Fruit fly (Drosophila melanogaster) whole organism: ENCODE data around the gene Bet5.

ENCODE experiments used
- CG8478 ChIP-seq: fragments of >200 bp; optimal IDR thresholded peaks from 2 replicates; lab custom pipeline; 2018; ENCODE audit warnings: inconsistent platforms
- Dll ChIP-seq: fragments of >200 bp; optimal IDR thresholded peaks from 2 replicates; lab custom pipeline; 2017
- EcR ChIP-seq, 2 experiments: fragments of >200 bp; optimal IDR thresholded peaks; 2 replicates each; lab custom pipeline; 2017; ENCODE audit warnings: missing biosample characterization in 2 of 2, missing genetic modification characterization in 2 of 2, missing genetic modification reagents in 2 of 2
- pan ChIP-seq: fragments of >200 bp; optimal IDR thresholded peaks from 2 replicates; lab custom pipeline; 2017
- psq ChIP-seq: fragments of >200 bp; optimal IDR thresholded peaks from 2 replicates; lab custom pipeline; 2017
- usp ChIP-seq: fragments of >200 bp; optimal IDR thresholded peaks from 2 replicates; lab custom pipeline; 2017; ENCODE audit warnings: missing biosample characterization, missing genetic modification characterization, mixed read lengths

Gene Bet5

DNA sequence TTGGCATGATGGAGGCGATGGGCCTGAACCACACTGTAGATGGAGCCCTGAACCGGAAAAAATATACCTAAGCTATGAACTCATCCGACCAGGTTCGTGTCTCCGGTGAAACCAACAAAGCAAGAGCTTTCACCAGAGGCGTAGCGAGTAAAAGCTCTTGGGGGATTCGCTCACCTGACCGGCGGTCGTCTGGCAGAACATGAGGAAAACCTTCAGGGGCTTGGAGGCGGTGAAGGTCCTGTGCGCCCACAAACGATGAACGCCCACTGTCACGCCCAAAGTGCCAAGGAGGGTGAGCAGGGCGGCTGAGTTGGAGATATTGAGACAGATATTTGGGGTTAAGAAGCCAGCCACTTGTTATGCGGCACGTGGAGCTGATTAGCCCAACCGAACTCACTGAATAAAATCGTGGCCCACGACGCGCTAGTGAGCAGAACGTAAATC is 15.6 kb downstream of the Bet5 start:
- TF ChIP-seq psq (lab: Kevin White, UChicago) (no peak), CG8478 (lab: Kevin White, UChicago) (no peak), EcR (GFP tag; optimal IDR thresholded peaks at IDR 0.05; lab: Kevin White, UChicago) (no peak), pan (lab: Kevin White, UChicago) (no peak), Dll (lab: Kevin White, UChicago) (no peak), usp (GFP tag; lab: Kevin White, UChicago) (no peak)

DNA sequence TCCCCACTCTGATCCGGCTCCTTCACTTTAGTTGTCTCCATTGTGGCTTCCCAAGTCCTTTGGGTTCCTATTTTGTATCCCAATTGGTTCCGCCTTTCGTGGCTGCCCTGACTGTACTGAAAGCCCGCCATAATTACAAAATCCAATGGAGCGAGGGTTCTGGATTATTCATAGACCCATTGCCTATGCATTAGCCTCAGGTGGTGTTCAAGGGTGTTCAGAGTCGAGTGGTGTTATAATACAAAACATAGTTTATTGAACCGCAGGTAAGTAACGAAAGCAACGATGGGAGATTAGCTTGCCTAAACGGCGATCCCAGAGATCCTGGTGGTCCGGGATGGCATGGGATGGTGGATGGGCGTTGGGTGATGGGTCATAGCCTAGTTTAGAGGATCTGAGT is 16.1 kb downstream of the Bet5 start, which contains the start of gene CG15531:
TSS of gene CG15531 (minus strand) at position 101 of the 400 bp plus-strand sequence.
- TF ChIP-seq psq (lab: Kevin White, UChicago): no peak
- TF ChIP-seq CG8478 (lab: Kevin White, UChicago): no peak
- no peak for TF ChIP-seq Dll (lab: Kevin White, UChicago)
- no peak for TF ChIP-seq EcR (GFP tag; optimal IDR thresholded peaks at IDR 0.05; lab: Kevin White, UChicago)
- TF ChIP-seq usp (GFP tag; lab: Kevin White, UChicago): no peak
- no peak for TF ChIP-seq pan (lab: Kevin White, UChicago)

DNA sequence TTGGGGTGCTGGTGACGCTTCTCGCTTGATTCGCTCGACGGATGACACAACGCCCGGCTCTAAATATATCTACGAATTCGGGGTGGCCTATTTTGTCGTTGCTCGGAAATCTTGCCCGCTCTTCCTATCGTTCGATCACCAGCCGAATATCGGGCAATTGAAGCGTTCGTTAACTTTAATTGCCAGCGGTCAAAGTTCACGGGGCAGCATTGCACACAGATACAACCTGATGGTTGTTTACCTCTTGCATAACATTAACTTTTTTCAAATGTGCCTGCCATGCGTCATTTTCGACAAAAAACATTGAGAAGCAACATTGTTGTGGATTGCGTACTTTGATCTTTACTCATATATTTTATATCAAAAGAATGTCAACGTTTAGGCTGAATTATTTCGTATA is 17.8 kb downstream of the Bet5 start:
- TF ChIP-seq pan (lab: Kevin White, UChicago): no peak
- no peak for TF ChIP-seq Dll (lab: Kevin White, UChicago)
- TF ChIP-seq usp (GFP tag; lab: Kevin White, UChicago): no peak
- no peak for TF ChIP-seq EcR (GFP tag; optimal IDR thresholded peaks at IDR 0.05; lab: Kevin White, UChicago)
- no peak for TF ChIP-seq psq (lab: Kevin White, UChicago)
- TF ChIP-seq CG8478 (lab: Kevin White, UChicago): no peak

DNA sequence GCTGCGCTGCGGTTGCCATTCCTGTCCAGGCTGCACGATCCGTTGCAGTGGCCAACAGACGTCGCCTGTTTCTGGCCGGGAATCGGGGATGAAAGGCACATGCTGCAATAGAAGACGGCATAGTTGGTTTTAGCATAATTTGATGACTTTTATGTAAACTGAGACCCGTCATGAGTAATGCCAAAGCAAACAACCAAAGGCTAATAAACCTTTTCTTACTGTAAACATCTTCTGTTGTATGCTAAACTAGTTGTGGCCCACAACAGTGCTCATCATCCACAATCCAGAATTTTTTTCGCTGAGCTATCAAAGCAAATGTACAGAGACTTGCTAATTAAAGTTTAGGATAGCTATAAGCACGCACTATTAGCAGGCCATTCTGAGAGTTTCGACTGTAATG is 18.8 kb downstream of the Bet5 start:
- no peak for TF ChIP-seq EcR (GFP tag; optimal IDR thresholded peaks at IDR 0.05; lab: Kevin White, UChicago)
- TF ChIP-seq Dll (lab: Kevin White, UChicago): no peak
- no peak for TF ChIP-seq usp (GFP tag; lab: Kevin White, UChicago)
- TF ChIP-seq CG8478 (lab: Kevin White, UChicago): no peak
- TF ChIP-seq pan (lab: Kevin White, UChicago): no peak
- TF ChIP-seq psq (lab: Kevin White, UChicago): no peak

DNA sequence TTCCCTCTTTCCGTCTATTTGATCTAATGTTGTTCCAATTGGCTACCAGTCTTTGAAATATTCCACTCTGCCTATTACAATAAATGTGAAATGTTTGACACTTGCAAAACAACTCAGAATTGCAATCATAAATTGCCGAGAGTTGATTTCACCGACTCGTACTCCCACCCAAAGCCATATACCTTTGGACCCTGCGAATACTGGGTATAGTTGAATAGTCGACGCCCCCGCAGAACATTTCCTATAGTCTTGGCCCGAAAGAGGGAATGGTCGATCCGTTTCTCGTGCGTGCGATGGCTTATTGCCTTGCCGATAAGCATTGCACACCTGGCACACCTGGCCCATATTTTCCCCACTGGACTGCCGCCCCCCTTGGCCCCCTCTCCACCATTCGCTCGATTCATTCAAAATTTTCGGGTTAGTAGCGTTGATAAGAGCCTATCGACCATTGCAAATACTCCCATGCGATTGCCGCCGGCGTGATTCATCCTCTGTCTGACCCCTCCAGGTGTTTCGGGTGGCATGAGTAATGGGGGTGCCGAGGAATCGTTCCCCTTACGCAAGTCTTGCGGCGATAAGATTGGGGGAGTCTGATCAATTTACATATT is 20.2 kb downstream of the Bet5 start:
- TF ChIP-seq CG8478 (lab: Kevin White, UChicago): no peak
- no peak for TF ChIP-seq Dll (lab: Kevin White, UChicago)

DNA sequence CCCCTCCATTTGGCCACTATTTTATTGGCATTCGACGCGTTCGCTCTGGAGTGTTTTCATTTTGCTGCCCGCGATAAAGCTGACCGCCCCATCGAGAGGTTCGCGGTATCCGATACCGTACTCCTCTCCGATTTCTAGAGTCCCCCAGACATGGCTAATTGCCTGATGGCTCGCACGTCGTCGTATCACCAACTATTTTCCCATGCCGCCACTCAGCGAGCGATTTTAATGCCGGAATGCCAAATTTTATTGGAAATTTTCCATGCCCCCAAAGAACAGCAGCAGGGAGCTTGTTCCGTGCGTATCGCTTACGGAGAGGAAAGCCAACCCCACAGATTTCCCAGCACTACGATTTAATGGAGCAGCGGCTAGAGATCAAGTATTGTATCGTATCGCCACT is 21.0 kb downstream of the Bet5 start:
- TF ChIP-seq pan (lab: Kevin White, UChicago) (no peak), usp (GFP tag; lab: Kevin White, UChicago) (no peak), EcR (GFP tag; optimal IDR thresholded peaks at IDR 0.05; lab: Kevin White, UChicago) (no peak)

DNA sequence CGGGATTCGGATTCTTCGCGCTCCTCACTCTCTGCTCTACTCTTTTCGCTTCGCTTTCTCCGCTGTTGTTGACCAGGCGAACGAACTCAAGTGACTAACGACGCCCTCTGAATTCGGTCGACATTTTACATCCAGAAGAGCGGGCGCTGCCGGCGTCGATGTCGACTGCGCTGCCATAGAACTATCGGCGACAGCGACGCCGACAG is 22.8 kb downstream of the Bet5 start, which contains the start of gene CG9743:
TSS of gene CG9743 (minus strand) at position 101 of the 206 bp plus-strand sequence.
- TF ChIP-seq Dll (lab: Kevin White, UChicago) (no peak), CG8478 (lab: Kevin White, UChicago) (no peak), EcR (GFP tag; optimal IDR thresholded peaks at IDR 0.05; lab: Kevin White, UChicago) (no peak), psq (lab: Kevin White, UChicago) (no peak), usp (GFP tag; lab: Kevin White, UChicago) (no peak), pan (lab: Kevin White, UChicago) (no peak)

DNA sequence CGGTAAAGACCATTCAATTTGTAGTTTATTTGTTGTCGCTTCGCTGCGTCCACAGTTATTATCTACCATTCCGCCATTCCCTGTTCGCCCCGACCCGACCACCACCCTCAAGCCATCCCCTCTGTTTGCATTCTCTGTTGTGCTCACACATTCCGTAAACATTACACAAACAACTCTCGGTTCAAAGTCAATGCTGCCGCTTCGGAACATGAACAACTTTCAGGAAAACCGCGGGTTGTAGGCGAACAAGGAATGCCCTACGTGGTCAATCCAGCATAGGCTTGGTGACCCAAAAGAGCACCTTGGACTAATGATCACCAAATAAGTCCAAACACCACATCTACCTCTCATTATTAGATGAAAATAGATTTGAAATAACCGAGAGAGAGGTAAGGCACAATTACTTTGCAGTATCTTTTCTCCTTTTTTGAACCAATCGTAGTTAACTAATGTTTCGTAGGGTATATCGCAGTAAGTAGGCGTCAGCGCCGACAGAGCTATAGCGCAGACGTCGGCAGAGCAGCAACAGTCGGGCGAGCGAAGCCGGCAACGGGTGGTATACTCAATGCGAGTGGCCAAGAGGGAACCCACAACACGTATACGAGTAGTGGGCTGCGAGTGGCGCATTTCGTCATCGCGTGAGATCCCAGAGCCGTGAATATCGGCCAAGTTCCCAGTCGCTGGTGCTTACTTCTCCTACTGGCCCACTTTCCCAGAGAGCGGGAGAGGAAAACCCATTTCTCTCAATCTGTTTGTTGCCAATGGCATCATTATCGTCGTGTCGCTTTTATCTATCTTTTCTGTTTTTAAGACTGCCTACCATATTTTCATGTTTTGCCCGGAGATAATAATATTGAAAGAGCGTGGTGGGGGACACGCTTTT is 23.3 kb downstream of the Bet5 start:
- TF ChIP-seq pan (lab: Kevin White, UChicago) (no peak), EcR (GFP tag; optimal IDR thresholded peaks at IDR 0.05; lab: Kevin White, UChicago) (no peak), psq (lab: Kevin White, UChicago) (no peak), Dll (lab: Kevin White, UChicago) (no peak), CG8478 (lab: Kevin White, UChicago) (no peak), usp (GFP tag; lab: Kevin White, UChicago) (no peak)

DNA sequence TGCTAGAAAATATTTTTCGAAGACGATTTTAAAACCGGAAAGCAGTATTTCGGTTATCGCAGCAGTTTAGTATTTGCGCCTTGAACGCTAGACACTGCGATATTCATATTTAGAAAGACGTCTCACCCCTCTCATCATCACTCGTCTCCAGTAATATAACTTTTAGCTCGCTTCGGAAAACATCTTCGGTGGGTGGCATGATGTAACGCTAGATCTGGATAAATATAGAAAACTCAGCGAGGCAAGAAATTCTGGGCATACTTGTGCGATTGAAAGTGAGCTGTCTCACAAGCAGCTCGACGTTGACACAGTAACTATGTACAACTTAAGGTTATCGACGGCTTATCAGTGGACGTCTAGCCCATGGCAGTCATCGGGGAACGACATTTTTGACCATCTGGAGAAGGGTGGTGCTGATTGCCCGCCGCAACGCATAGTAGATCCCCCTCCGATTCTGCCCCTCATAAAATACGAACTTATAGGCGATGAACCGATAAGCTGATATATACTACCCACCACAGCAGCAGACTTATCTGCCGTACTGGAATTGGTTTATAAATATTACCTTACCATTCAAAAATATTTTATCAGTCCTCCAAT is 24.1 kb downstream of the Bet5 start:
- TF ChIP-seq CG8478 (lab: Kevin White, UChicago) (no peak), Dll (lab: Kevin White, UChicago) (no peak), EcR (GFP tag; optimal IDR thresholded peaks at IDR 0.05; lab: Kevin White, UChicago) (no peak), pan (lab: Kevin White, UChicago) (no peak), psq (lab: Kevin White, UChicago) (no peak), usp (GFP tag; lab: Kevin White, UChicago) (no peak)

DNA sequence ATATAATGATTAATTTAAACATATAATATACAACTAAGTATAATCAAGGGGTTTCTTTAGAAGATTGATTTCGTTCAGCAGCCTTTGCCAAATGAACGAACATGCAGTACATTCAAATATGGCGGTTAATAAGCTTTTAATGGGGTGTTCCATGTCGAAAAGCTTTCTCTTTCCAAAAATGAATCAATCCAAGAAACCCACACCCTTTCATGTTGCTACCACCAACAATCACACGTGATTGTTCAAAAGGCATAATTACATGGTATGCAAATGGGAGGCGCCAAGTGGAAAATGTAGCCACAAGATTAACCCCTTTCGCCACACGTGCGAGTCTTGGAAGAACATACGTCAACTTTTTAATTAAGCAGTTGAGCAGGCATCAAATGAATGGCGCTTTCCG is 25.9 kb downstream of the Bet5 start:
- TF ChIP-seq pan (lab: Kevin White, UChicago) (no peak), usp (GFP tag; lab: Kevin White, UChicago) (no peak), EcR (GFP tag; optimal IDR thresholded peaks at IDR 0.05; lab: Kevin White, UChicago) (no peak), psq (lab: Kevin White, UChicago) (no peak), CG8478 (lab: Kevin White, UChicago) (no peak), Dll (lab: Kevin White, UChicago) (no peak)

DNA sequence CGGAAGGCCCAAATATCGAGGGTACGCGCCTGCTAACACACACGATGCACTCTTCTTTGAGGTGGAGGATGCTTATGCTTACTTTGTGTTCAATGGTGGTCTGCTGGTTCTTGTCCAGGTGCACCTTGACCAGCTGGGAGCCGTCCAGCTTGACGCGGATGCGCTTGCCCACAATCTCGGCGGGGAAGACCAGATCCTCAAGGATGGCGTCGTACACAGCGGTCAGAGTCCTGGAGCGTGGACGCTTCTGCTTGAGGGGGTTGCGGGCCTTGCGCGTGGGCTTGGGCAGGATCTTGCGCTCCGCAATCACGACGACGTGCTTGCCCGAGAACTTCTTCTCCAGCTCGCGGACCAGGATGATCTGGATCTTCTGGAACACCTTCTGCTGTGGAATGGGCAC is 28.0 kb downstream of the Bet5 start:
- no peak for TF ChIP-seq Dll (lab: Kevin White, UChicago)
- TF ChIP-seq CG8478 (lab: Kevin White, UChicago): no peak
- TF ChIP-seq psq (lab: Kevin White, UChicago): no peak
- no peak for TF ChIP-seq usp (GFP tag; lab: Kevin White, UChicago)
- TF ChIP-seq pan (lab: Kevin White, UChicago): no peak
- TF ChIP-seq EcR (GFP tag; optimal IDR thresholded peaks at IDR 0.05; lab: Kevin White, UChicago): no peak
